Worm (Caenorhabditis elegans): ENCODE measurements around the gene arrd-7.

- no peak for TF ChIP-seq nhr-25 (tag; optimal IDR thresholded peaks at IDR 0.05)
- TF ChIP-seq lin-39 (tag; optimal IDR thresholded peaks at IDR 0.05), result no peak
- no peak for TF ChIP-seq unc-62 (GFP tag; optimal IDR thresholded peaks at IDR 0.05)
- TF ChIP-seq zag-1 (tag; optimal IDR thresholded peaks at IDR 0.05), result no peak
- no peak for TF ChIP-seq mdl-1 (tag; optimal IDR thresholded peaks at IDR 0.05)
- TF ChIP-seq ceh-82 (tag; optimal IDR thresholded peaks at IDR 0.05), result no peak
- TF ChIP-seq nhr-11 (tag; optimal IDR thresholded peaks at IDR 0.05), result no peak
- TF ChIP-seq lsy-2 (tag; optimal IDR thresholded peaks at IDR 0.05), result no peak
- TF ChIP-seq snpc-4 (tag; optimal IDR thresholded peaks at IDR 0.05), result no peak
- no peak for TF ChIP-seq sma-9 (GFP tag; optimal IDR thresholded peaks at IDR 0.05)
- TF ChIP-seq sma-9 (tag; optimal IDR thresholded peaks at IDR 0.05), result no peak
- TF ChIP-seq nhr-237 (tag; optimal IDR thresholded peaks at IDR 0.05), result no peak
- TF ChIP-seq nhr-77 (tag; optimal IDR thresholded peaks at IDR 0.05), result no peak
- no peak for TF ChIP-seq nhr-12 (tag; optimal IDR thresholded peaks at IDR 0.05)
These were observed 26.4 kb upstream of the arrd-7 start, which contains the start of gene cnt-1 for ce11 chrII:12088833-12089232.

Data from whole organism, L2 larva.